Fruit fly (Drosophila melanogaster) whole organism, adult: ENCODE measurements around the gene pyd.

ENCODE experiments used
- CG11617 ChIP-seq: fragments of 200-800 bp; sonication (Bioruptor generic); optimal IDR thresholded peaks from 2 replicates; lab custom pipeline; 2017; ENCODE audit warnings: mild to moderate bottlenecking, missing biosample characterization, missing genetic modification reagents, missing genetic modification characterization
- CG12768 ChIP-seq: fragments of 200-800 bp; sonication (Bioruptor generic); optimal IDR thresholded peaks from 2 replicates; lab custom pipeline; 2017; ENCODE audit warnings: missing biosample characterization, missing genetic modification characterization, mild to moderate bottlenecking, moderate library complexity, missing genetic modification reagents
- CG14711 ChIP-seq: fragments of 200-800 bp; sonication (Bioruptor generic); optimal IDR thresholded peaks from 2 replicates; lab custom pipeline; 2018; ENCODE audit warnings: missing biosample characterization, mild to moderate bottlenecking, missing genetic modification characterization, moderate library complexity
- CG1620 ChIP-seq: fragments of 200-800 bp; sonication (Bioruptor generic); optimal IDR thresholded peaks from 2 replicates; lab custom pipeline; 2016; ENCODE audit warnings: missing biosample characterization, missing genetic modification characterization
- CG33017 ChIP-seq: fragments of 200-800 bp; sonication (Bioruptor generic); optimal IDR thresholded peaks from 2 replicates; lab custom pipeline; 2018; ENCODE audit warnings: missing biosample characterization, mild to moderate bottlenecking, missing genetic modification characterization, moderate library complexity
- CG5204 ChIP-seq: fragments of 200-800 bp; sonication (Bioruptor generic); optimal IDR thresholded peaks from 2 replicates; lab custom pipeline; 2016; ENCODE audit warnings: missing biosample characterization, missing genetic modification characterization
- CG7045 ChIP-seq: fragments of 200-800 bp; sonication (Bioruptor generic); optimal IDR thresholded peaks from 2 replicates; lab custom pipeline; 2017; ENCODE audit warnings: missing biosample characterization, mild to moderate bottlenecking, missing genetic modification characterization
- CG7101 ChIP-seq: fragments of 200-800 bp; sonication (Bioruptor generic); optimal IDR thresholded peaks from 2 replicates; lab custom pipeline; 2018; ENCODE audit warnings: missing biosample characterization, mild to moderate bottlenecking, missing genetic modification characterization, moderate library complexity
- Clk ChIP-seq: fragments of 200-800 bp; sonication (Bioruptor generic); optimal IDR thresholded peaks from 2 replicates; lab custom pipeline; 2017; ENCODE audit warnings: missing biosample characterization, missing genetic modification characterization
- Crg-1 ChIP-seq: fragments of 200-800 bp; sonication (Bioruptor generic); optimal IDR thresholded peaks from 2 replicates; lab custom pipeline; 2016; ENCODE audit warnings: missing biosample characterization, missing genetic modification characterization
- Hr96 ChIP-seq: fragments of 200-800 bp; sonication (Bioruptor generic); optimal IDR thresholded peaks from 2 replicates; lab custom pipeline; 2016; ENCODE audit warnings: missing biosample characterization, missing genetic modification characterization
- Mnt ChIP-seq: fragments of 200-800 bp; sonication (Bioruptor generic); optimal IDR thresholded peaks from 2 replicates; lab custom pipeline; 2016; ENCODE audit warnings: missing biosample characterization, mild to moderate bottlenecking, missing genetic modification characterization
- bab1 ChIP-seq: fragments of 200-800 bp; sonication (Bioruptor generic); optimal IDR thresholded peaks from 3 replicates; lab custom pipeline; 2019; ENCODE audit warnings: missing biosample characterization, mild to moderate bottlenecking, missing genetic modification characterization, moderate library complexity
- cic ChIP-seq: fragments of 200-800 bp; sonication (Bioruptor generic); optimal IDR thresholded peaks from 2 replicates; lab custom pipeline; 2017; ENCODE audit warnings: missing biosample characterization, mild to moderate bottlenecking, missing genetic modification characterization, moderate library complexity
- cnc ChIP-seq, 2 experiments: fragments of >200 bp; optimal IDR thresholded peaks; 2 replicates each; lab custom pipeline; 2017
- kay ChIP-seq: fragments of 200-800 bp; sonication (Bioruptor generic); peaks from one replicate; lab custom pipeline; 2016; ENCODE audit warnings: missing biosample characterization, missing genetic modification characterization, borderline replicate concordance
- ovo ChIP-seq: fragments of 200-800 bp; sonication (Bioruptor generic); optimal IDR thresholded peaks from 2 replicates; lab custom pipeline; 2016; ENCODE audit warnings: missing biosample characterization, missing genetic modification characterization
- pad ChIP-seq: fragments of 200-800 bp; sonication (Bioruptor generic); optimal IDR thresholded peaks from 3 replicates; lab custom pipeline; 2017; ENCODE audit warnings: missing biosample characterization, missing genetic modification characterization, mild to moderate bottlenecking, moderate library complexity, missing genetic modification reagents
- tj ChIP-seq: fragments of 200-800 bp; sonication (Bioruptor generic); optimal IDR thresholded peaks from 3 replicates; lab custom pipeline; 2017; ENCODE audit warnings: missing biosample characterization, mild to moderate bottlenecking, missing genetic modification characterization, moderate library complexity
- toe ChIP-seq: fragments of 200-800 bp; sonication (Bioruptor generic); optimal IDR thresholded peaks from 2 replicates; lab custom pipeline; 2016; ENCODE audit warnings: missing biosample characterization, missing genetic modification characterization

pyd gene

dm6 chr3R:8798332-8798731 lies 133.4 kb downstream of the pyd start:
- TF ChIP-seq CG7045 (GFP tag; lab: Kevin White, UChicago) (no peak), CG1620 (GFP tag; lab: Kevin White, UChicago) (no peak), tj (GFP tag; lab: Kevin White, UChicago) (no peak), cnc (optimal IDR thresholded peaks at IDR 0.05; lab: Kevin White, UChicago) (no peak), CG11617 (GFP tag; lab: Kevin White, UChicago) (no peak), Mnt (GFP tag; lab: Kevin White, UChicago) (no peak), CG33017 (no peak), kay (GFP tag; lab: Kevin White, UChicago) (no peak), ovo (GFP tag; lab: Kevin White, UChicago) (no peak), pad (GFP tag; lab: Kevin White, UChicago) (no peak), CG14711 (tag; lab: Kevin White, UChicago) (no peak), Clk (GFP tag; lab: Kevin White, UChicago) (no peak), Hr96 (no peak)

- TF ChIP-seq CG1620 (GFP tag; lab: Kevin White, UChicago): no peak
Observed at dm6 chr3R:8794384-8794783, 137.3 kb downstream of the pyd start, which contains the start of gene Ir85a. Ir85a (plus strand) TSS chr3R:8794684.

dm6 chr3R:8793726-8794125 lies 138.0 kb downstream of the pyd start:
- TF ChIP-seq tj (GFP tag; lab: Kevin White, UChicago) (no peak), cnc (optimal IDR thresholded peaks at IDR 0.05; lab: Kevin White, UChicago) (no peak), CG7045 (GFP tag; lab: Kevin White, UChicago) (no peak), Hr96 (no peak), CG14711 (tag; lab: Kevin White, UChicago) (no peak), CG5204 (GFP tag; lab: Kevin White, UChicago) (no peak), CG33017 (no peak), cic (GFP tag; lab: Kevin White, UChicago) (no peak)

dm6 chr3R:8792463-8793175 lies 139.1 kb downstream of the pyd start:
- no peak for TF ChIP-seq pad (GFP tag; lab: Kevin White, UChicago)
- TF ChIP-seq cnc (optimal IDR thresholded peaks at IDR 0.05; lab: Kevin White, UChicago): no peak

dm6 chr3R:8788722-8789400 lies 142.8 kb downstream of the pyd start:
- TF ChIP-seq CG12768 (no peak), CG11617 (GFP tag; lab: Kevin White, UChicago) (no peak), CG1620 (GFP tag; lab: Kevin White, UChicago) (no peak), Crg-1 (no peak), CG33017 (no peak), CG7101 (tag; lab: Kevin White, UChicago) (no peak), bab1 (no peak), CG5204 (GFP tag; lab: Kevin White, UChicago) (no peak), Hr96 (no peak), cic (GFP tag; lab: Kevin White, UChicago) (no peak), Mnt (GFP tag; lab: Kevin White, UChicago) (no peak), cnc (optimal IDR thresholded peaks at IDR 0.05; lab: Kevin White, UChicago) (no peak), CG7045 (GFP tag; lab: Kevin White, UChicago) (no peak), ovo (GFP tag; lab: Kevin White, UChicago) (no peak), toe (no peak), Clk (GFP tag; lab: Kevin White, UChicago) (no peak), CG14711 (tag; lab: Kevin White, UChicago) (no peak), kay (GFP tag; lab: Kevin White, UChicago) (no peak), tj (GFP tag; lab: Kevin White, UChicago) (no peak)

dm6 chr3R:8787538-8788282 lies 144.0 kb downstream of the pyd start:
- no peak for TF ChIP-seq CG7045 (GFP tag; lab: Kevin White, UChicago)
- no peak for TF ChIP-seq Crg-1

dm6 chr3R:8785451-8785850 lies 146.2 kb downstream of the pyd start:
- TF ChIP-seq CG33017 (no peak), CG11617 (GFP tag; lab: Kevin White, UChicago) (no peak)
